Fruit fly (Drosophila melanogaster): ENCODE measurements around the gene CG14194.
A peak's percentile ranks its signal among the peaks of the same experiment; 100 is the strongest.

Gene CG14194

DNA sequence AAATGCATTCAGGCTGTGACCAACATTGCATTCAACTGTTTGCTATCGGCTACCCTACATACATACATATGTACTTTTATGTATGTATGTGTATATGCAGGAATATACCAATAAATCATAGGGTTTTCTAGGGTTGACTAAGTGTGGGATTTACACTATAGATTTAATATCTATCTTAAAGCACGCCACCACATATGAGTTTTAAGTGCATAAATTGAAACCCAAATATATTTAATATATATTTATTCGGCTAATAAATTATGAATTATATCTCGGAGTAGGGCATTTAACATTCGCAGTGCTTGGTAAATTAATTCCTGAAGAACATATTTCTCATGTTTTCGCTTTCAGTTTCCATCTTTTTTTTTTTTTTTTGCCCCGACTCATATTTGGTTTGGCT is 33.4 kb upstream of the CG14194 start:
- TF ChIP-seq CG17801 (GFP tag; optimal IDR thresholded peaks at IDR 0.05; ENCODE audit: partially characterized antibody) = no peak

DNA sequence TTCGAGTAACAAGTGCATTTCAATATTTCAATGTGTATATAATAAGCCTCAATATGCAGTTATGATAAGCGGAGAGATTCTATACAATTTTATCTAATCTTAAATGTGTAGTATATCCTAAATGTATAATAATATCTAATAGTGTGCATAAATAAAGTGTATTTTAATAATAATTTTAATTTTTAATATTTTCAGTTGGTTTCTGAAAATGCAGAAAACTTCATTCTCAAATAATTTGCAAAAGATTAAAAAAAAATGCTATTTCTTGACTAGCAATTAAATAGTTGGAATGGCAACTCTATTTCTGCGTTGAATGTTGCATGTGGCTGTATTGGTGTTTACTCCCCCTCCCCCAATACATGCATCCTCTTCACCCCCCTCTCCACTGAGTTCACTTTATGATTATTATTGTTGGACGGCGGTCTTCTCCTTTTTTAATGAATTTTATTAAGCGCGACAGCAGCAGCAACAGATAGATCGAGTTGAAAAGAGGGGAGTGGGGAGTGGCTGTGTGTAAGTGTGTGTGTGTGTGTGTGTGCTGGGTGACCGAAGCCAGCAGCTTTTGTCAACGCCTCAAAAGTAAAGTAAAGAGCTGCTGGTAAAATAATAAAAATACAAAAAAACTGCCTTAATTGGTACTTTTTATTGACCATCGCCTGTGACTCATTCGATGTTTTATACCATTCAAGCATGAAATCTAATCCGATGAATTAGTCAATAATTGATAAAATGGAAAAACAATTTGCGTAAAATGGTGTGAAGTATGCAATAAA is 32.5 kb upstream of the CG14194 start:
- TF ChIP-seq CG17801 (GFP tag; optimal IDR thresholded peaks at IDR 0.05; ENCODE audit: partially characterized antibody) = no peak

DNA sequence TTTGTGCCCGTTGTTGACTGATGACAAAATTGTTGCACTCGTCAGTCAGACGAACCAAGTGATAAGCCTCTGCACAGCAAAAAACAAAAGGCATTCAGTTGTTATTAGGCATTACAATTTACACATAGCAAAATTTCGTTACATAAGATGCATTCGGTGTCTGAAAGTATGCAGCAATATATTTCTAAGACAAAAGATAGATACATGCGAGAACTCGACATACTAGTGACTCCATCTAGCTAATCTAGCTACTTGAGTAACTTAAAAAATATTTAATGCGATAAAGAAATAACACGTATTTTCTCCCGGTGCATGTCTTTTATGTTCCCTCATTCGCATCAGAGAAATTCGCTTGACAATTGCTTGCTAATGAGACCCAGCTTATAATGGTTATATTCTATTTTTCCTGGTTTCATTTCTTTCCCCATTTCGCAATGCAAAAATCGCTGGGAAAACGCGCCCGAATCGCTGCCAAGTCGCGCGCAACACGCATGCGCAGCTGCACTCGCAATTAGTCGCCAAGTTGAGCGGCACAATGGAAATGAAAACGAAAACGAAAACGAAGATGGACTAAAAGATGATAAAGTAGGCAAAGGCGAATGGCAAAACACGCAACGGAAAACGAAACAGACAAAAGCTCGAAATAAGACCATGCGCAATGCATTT is 31.0 kb upstream of the CG14194 start:
- TF ChIP-seq CG17801 (GFP tag; optimal IDR thresholded peaks at IDR 0.05; ENCODE audit: partially characterized antibody) = no peak

DNA sequence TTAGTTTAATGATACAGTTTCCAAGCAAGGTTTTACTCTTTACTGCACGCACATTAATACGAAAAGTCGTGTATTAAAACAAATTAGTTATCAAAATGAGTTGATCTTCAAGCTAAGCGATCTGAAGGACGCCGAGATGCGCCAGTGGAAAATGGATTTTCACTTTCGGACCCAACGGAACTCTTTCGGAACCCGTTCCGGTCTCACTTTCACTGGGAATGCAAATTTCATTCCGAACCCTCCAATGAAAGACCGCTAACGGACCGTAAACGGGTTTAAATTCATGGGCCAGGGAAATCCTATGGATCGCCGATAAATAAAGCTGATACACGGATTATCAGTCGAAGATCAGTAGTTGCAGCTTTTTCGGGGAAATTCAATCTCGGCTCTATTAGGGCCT is 29.9 kb upstream of the CG14194 start:
- TF ChIP-seq CG17801 (GFP tag; optimal IDR thresholded peaks at IDR 0.05; ENCODE audit: partially characterized antibody) = no peak

DNA sequence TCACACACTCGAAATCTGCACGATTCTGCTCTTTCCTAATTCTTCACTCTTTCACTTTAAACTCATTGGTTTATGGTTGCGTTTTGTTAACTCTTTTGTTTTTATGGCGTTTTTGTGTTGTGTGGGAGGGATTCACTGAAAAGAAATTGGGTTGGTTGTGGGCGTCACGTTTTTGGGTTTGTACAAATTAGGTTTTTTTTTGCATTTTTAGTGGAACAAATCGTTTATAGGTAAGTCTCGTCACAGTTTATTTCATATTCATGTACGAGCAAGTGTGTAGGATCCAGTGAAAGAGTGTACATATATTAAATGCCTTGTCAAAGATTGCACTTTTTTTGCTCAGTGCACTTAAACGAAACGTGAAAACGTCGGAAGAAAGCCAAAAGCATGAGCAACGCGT is 28.6 kb upstream of the CG14194 start:
- no peak for TF ChIP-seq CG17801 (GFP tag; optimal IDR thresholded peaks at IDR 0.05; ENCODE audit: partially characterized antibody)

DNA sequence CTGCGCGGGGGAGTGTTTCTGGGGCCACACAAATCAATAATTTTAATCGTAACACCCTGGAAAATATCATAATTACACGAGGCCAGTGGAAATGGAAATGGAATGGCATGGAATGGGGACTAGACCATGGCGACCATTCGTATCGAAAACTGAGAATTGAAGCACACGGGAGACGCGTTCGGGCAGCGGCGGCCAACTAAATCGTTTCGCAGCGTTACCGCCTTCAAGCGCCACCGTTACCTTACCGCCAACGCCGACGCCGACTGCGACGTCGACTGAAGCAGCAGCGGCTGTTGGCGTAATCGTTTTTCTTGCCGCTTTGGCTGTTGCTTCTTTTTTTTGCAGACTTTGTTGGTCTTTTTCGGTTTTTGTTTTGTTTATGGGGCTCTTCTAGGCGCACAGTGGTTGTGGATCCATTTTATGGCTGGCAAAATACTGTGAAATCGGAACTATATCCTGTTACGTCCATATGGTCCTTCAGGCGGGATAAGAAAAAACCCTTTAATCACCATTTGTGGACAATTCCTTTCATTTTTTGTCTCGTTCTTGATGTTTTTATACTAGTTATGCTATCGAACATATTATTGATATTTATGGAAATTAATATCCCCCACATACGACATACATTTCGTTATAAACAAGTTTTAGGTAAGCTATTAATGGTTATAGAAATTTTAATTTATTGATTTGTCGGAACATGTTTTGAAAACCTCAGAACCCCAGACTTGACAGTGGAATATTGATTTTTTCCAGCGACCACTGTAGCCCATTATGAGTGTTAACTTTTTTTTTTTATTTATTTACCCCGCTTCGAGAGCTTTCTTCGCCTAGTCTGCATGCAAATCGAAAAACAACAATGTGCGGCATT is 28.0 kb upstream of the CG14194 start:
- TF ChIP-seq CG17801 (GFP tag; optimal IDR thresholded peaks at IDR 0.05; ENCODE audit: partially characterized antibody) = peak; percentile 98

DNA sequence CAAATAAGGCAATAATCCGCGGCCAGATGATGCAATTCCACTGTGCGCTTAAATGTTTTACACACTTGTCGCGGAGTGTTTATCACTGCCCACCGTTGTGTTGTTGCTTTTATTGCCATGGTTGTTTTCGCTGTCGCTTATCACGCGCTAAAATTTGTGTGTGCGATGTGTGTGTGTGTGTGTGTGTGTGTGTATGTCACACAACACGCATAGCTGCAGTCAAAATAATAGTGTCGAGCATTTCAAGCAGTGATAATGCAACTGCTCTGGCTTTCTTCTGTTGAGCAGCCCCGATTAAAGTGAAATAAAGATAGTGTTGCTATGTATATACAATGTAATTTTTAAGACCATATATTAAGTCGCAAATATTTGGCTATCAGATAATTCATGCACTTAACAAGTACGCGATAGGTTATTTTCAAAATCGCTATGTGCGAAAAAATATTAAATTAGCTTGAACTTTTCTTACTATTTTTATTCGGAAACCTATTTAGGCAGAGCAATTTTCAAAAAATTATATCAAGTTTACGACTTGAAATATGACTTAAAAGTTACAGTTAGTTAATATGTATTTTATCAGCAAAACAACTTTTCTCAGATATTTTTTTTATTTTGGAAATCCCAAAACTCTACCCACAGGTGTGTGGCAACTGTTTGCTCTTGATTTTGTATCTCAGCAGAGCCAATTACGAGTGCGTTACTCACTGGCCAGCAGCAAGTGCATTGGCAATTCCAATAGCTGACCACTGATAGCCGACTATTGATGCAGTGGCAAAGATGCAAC is 27.0 kb upstream of the CG14194 start:
- TF ChIP-seq CG17801 (GFP tag; optimal IDR thresholded peaks at IDR 0.05; ENCODE audit: partially characterized antibody) = peak; percentile 16

DNA sequence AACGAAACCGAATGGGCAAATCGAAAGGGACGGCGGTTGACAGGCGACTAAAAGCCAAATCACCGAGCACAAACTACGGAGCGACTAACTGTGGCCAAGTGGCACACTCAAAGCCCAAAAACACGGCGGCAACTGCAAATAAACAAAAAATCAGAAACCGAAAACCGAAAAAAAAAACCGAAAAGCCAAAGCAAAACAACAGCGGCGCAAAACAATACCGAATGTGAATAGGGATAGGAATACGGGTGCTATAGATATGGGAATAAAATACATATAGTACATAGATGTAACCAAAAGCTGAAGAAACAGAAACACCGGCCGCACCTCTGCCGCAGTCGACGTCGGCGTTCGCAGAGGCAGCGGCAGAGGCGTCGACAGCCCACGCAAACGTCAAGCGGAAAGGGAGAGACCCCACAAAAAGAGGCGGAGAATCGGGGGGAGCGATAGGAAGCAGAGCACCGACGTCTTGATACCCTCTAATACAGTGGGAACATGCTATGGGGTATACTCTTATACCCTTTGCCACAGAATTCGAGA is 26.3 kb upstream of the CG14194 start, which contains the start of gene RhoGAP18B:
TSS of gene RhoGAP18B (minus strand) at position 51 of the 537 bp plus-strand sequence.
- no peak for TF ChIP-seq CG17801 (GFP tag; optimal IDR thresholded peaks at IDR 0.05; ENCODE audit: partially characterized antibody)

DNA sequence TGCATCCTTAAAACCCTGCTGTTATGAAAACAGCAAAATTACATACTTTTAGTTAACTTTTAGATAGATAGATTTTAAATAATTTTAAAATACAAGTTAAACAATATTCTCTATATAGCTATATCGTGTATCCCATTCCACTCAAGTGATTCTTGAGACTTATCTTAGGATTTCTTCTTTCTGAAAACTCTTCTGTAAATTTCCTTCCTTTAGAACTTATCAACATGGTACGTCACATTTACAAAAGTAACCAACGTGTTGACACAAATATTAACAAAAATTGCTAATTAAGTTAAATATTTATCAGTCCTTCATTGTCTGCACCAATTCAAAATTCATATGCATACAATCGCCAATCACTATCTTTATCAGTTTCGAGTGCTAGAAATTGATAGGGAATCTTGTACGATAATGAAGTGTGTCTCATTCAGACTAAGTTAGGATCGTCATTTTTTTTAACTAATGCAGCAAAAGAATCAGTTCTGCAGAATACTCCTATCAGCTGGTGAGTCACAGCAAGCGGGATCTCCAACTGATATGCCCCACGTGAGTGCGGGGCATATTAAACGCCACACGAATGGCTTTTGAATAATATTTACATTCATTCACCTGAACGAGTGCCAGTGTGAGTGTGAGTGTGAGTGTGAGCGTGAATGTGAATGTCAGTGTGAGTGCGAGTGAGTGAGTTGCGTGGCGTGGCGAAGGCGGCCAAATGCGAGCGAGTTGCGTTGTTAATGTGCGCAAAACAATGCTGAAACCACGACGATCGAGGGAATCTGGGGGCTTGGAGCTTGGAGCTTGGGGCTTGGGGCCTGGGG is 25.6 kb upstream of the CG14194 start:
- no peak for TF ChIP-seq CG17801 (GFP tag; optimal IDR thresholded peaks at IDR 0.05; ENCODE audit: partially characterized antibody)

DNA sequence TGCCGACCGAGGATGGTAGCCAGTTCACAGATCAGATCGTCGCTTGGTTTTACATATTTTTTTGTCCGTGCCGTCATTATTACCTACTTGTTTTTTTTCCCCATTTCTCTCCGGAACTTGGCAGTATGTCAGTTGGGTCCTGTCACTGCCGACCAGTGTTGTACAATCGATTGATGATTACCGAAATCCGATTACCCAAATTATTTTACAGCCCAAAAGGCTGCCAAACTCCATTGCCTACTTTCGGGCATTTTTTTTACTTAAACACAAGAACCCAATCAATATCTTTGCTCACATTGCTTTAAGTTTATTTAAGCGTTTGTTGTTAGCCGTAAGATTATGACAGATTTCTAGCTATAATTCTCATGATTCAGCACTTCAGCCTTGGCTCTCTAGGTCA is 22.6 kb upstream of the CG14194 start, which contains the start of gene Inx5:
TSS of gene Inx5 (minus strand) at position 93 of the 400 bp plus-strand sequence.
- TF ChIP-seq CG17801 (GFP tag; optimal IDR thresholded peaks at IDR 0.05; ENCODE audit: partially characterized antibody) = no peak

DNA sequence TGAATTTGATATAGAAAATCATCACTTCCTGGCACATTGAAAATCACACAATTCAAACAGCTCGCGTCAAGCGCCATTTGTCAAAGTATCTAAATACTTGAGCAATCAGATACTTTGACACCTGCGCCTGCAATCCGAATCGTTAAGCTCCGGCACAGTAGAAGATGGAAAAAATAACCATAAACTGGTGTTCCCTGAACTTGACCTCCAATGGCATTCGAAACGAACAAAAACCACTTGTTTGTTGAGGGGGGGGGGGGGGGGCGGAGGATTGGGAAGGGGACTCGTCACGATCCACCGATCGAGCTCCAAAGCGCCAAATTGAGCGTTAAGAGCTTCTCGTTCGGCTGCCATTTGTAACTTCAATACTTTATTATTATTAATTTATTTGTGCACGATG is 21.4 kb upstream of the CG14194 start:
- no peak for TF ChIP-seq CG17801 (GFP tag; optimal IDR thresholded peaks at IDR 0.05; ENCODE audit: partially characterized antibody)

DNA sequence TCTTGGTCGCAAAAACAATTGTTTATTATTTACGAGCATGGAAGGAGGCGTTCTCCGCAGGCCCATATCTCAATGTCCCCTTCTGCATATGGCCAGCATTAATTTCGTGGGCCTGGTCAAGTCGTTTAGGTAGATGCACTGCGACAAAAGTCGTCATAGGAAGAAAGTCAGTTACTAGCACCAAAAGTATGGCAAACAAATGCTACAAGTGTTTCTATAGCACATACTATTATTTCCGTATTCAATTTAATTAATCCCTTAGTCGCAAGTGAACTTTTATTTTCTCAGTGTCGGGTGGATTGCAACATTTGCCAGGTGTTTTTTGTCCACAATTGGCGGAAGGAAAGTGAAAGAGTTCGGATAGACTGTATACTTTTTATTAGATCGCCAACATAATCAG is 20.4 kb upstream of the CG14194 start:
- no peak for TF ChIP-seq CG17801 (GFP tag; optimal IDR thresholded peaks at IDR 0.05; ENCODE audit: partially characterized antibody)

DNA sequence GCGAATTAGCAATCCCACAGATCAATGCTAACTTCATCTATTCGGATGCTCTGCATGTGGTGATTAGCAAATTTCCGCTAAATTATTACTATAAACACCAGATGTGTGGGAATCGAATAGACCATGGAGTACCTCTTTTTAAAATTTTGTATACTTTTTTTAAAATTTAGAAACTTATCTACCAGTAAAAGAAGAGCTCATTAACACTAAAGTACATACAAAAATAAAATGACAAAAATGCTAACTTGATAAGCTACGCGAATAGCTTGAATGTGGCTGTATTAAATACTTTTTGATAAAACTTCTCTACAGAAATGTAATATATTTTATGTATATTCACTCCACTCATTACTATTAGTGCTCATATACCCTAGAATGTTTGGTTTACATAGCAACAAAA is 19.3 kb upstream of the CG14194 start:
- TF ChIP-seq CG17801 (GFP tag; optimal IDR thresholded peaks at IDR 0.05; ENCODE audit: partially characterized antibody) = no peak
